Fruit fly (Drosophila melanogaster) whole organism, prepupa: ENCODE data around the gene put.
A peak's percentile ranks its signal among the peaks of the same experiment; 100 is the strongest.

Experiments used
- Blimp-1 ChIP-seq: fragments of 200-800 bp; sonication (Bioruptor generic); optimal IDR thresholded peaks from 3 replicates; lab custom pipeline; 2017; ENCODE audit warnings: missing biosample characterization, missing genetic modification characterization, mild to moderate bottlenecking, moderate library complexity, missing genetic modification reagents
- CG10631 ChIP-seq: fragments of 200-800 bp; sonication (Bioruptor generic); optimal IDR thresholded peaks from 2 replicates; lab custom pipeline; 2016; ENCODE audit warnings: missing biosample characterization, missing genetic modification characterization
- CG10669 ChIP-seq: fragments of 200-800 bp; sonication (Bioruptor generic); optimal IDR thresholded peaks from 3 replicates; lab custom pipeline; 2018; ENCODE audit warnings: missing biosample characterization, mild to moderate bottlenecking, missing genetic modification characterization, moderate library complexity
- CG11294 ChIP-seq: fragments of 200-800 bp; sonication (Bioruptor generic); IDR thresholded peaks from 2 replicates; pipeline ENCODE4 v1.3.6; 2022; ENCODE audit warnings: missing biosample characterization, missing genetic modification characterization
- CG11902 ChIP-seq: fragments of 200-800 bp; sonication (Bioruptor generic); optimal IDR thresholded peaks from 3 replicates; lab custom pipeline; 2016; ENCODE audit warnings: missing biosample characterization, missing genetic modification characterization
- CG15336 ChIP-seq: fragments of 200-800 bp; sonication (Bioruptor generic); IDR thresholded peaks from 2 replicates; pipeline ENCODE4 v1.3.6; 2022; ENCODE audit warnings: missing biosample characterization, missing genetic modification characterization
- CG1621 ChIP-seq: fragments of 200-800 bp; sonication (Bioruptor generic); optimal IDR thresholded peaks from 3 replicates; lab custom pipeline; 2018; ENCODE audit warnings: missing biosample characterization, mild to moderate bottlenecking, missing genetic modification characterization
- CG16779 ChIP-seq: fragments of 200-800 bp; sonication (Bioruptor generic); optimal IDR thresholded peaks from 3 replicates; lab custom pipeline; 2017; ENCODE audit warnings: missing biosample characterization, mild to moderate bottlenecking, missing genetic modification characterization
- CG3032 ChIP-seq: fragments of 200-800 bp; optimal IDR thresholded peaks from 2 replicates; lab custom pipeline; 2019; ENCODE audit warnings: missing biosample characterization, mild to moderate bottlenecking, missing genetic modification characterization, moderate library complexity
- CG32006 ChIP-seq: fragments of 200-800 bp; sonication (Bioruptor generic); optimal IDR thresholded peaks from 3 replicates; lab custom pipeline; 2017; ENCODE audit warnings: missing biosample characterization, mild to moderate bottlenecking, missing genetic modification characterization
- CG4318 ChIP-seq: fragments of 200-800 bp; sonication (Bioruptor generic); optimal IDR thresholded peaks from 3 replicates; lab custom pipeline; 2017; ENCODE audit warnings: missing biosample characterization, mild to moderate bottlenecking, missing genetic modification characterization
- CG6163 ChIP-seq: fragments of 200-800 bp; sonication (Bioruptor generic); IDR thresholded peaks from 3 replicates; pipeline ENCODE4 v1.3.6; 2022; ENCODE audit warnings: missing biosample characterization, missing genetic modification characterization
- CG6276 ChIP-seq: fragments of 200-800 bp; sonication (Bioruptor generic); optimal IDR thresholded peaks from 2 replicates; lab custom pipeline; 2017; ENCODE audit warnings: missing biosample characterization, mild to moderate bottlenecking, missing genetic modification characterization
- CG6808 ChIP-seq: fragments of 200-800 bp; sonication (Bioruptor generic); optimal IDR thresholded peaks from 3 replicates; lab custom pipeline; 2017; ENCODE audit warnings: missing biosample characterization, missing genetic modification characterization, mild to moderate bottlenecking, moderate library complexity, missing genetic modification reagents
- CG6854 ChIP-seq: fragments of 200-800 bp; sonication (Bioruptor generic); optimal IDR thresholded peaks from 2 replicates; lab custom pipeline; 2017; ENCODE audit warnings: missing biosample characterization, mild to moderate bottlenecking, missing genetic modification characterization
- CG8632 ChIP-seq: fragments of 200-800 bp; sonication (Bioruptor generic); optimal IDR thresholded peaks from 3 replicates; lab custom pipeline; 2016; ENCODE audit warnings: missing biosample characterization, missing genetic modification characterization
- CG9139 ChIP-seq: fragments of 200-800 bp; sonication (Bioruptor generic); optimal IDR thresholded peaks from 3 replicates; lab custom pipeline; 2017; ENCODE audit warnings: missing biosample characterization, mild to moderate bottlenecking, missing genetic modification characterization
- Eip75B ChIP-seq: fragments of 200-800 bp; sonication (Bioruptor generic); optimal IDR thresholded peaks from 3 replicates; lab custom pipeline; 2016; ENCODE audit warnings: missing biosample characterization, missing genetic modification characterization
- Eip78C ChIP-seq: fragments of 200-800 bp; sonication (Bioruptor generic); peaks from one replicate; lab custom pipeline; 2016; ENCODE audit warnings: missing biosample characterization, missing genetic modification characterization
- Eip93F ChIP-seq: fragments of 200-800 bp; sonication (Bioruptor generic); optimal IDR thresholded peaks from 2 replicates; lab custom pipeline; 2016; ENCODE audit warnings: missing biosample characterization, mild to moderate bottlenecking, missing genetic modification characterization
- Ets21C ChIP-seq: fragments of 200-800 bp; sonication (Bioruptor generic); optimal IDR thresholded peaks from 3 replicates; lab custom pipeline; 2016; ENCODE audit warnings: missing biosample characterization, missing genetic modification characterization
- Ets96B ChIP-seq: fragments of 200-800 bp; optimal IDR thresholded peaks from 2 replicates; lab custom pipeline; 2019; ENCODE audit warnings: missing biosample characterization, mild to moderate bottlenecking, missing genetic modification characterization, moderate library complexity
- Gug ChIP-seq: fragments of 200-800 bp; sonication (Bioruptor generic); IDR thresholded peaks from 2 replicates; pipeline ENCODE4 v1.3.6; 2022; ENCODE audit warnings: missing biosample characterization, missing genetic modification characterization
- Hr39 ChIP-seq: fragments of 200-800 bp; sonication (Bioruptor generic); optimal IDR thresholded peaks from 2 replicates; lab custom pipeline; 2016; ENCODE audit warnings: missing biosample characterization, missing genetic modification characterization
- Lpt ChIP-seq: fragments of 200-800 bp; sonication (Bioruptor generic); optimal IDR thresholded peaks from 3 replicates; lab custom pipeline; 2016; ENCODE audit warnings: missing biosample characterization, missing genetic modification characterization
- Sox102F ChIP-seq: fragments of 200-800 bp; sonication (Bioruptor generic); optimal IDR thresholded peaks from 2 replicates; lab custom pipeline; 2016; ENCODE audit warnings: missing biosample characterization, mild to moderate bottlenecking, missing genetic modification characterization
- Sox14 ChIP-seq: fragments of 200-800 bp; sonication (Bioruptor generic); optimal IDR thresholded peaks from 3 replicates; lab custom pipeline; 2016; ENCODE audit warnings: missing biosample characterization, missing genetic modification characterization
- Sox15 ChIP-seq: fragments of 200-800 bp; sonication (Bioruptor generic); optimal IDR thresholded peaks from 3 replicates; lab custom pipeline; 2016; ENCODE audit warnings: missing biosample characterization, missing genetic modification characterization
- cyc ChIP-seq: fragments of 200-800 bp; sonication (Bioruptor generic); optimal IDR thresholded peaks from 3 replicates; lab custom pipeline; 2016; ENCODE audit warnings: missing biosample characterization, missing genetic modification characterization
- dac ChIP-seq: fragments of 200-800 bp; sonication (Bioruptor generic); optimal IDR thresholded peaks from 2 replicates; lab custom pipeline; 2017; ENCODE audit warnings: missing biosample characterization, mild to moderate bottlenecking, missing genetic modification characterization
- dsx ChIP-seq: fragments of 200-800 bp; optimal IDR thresholded peaks from 3 replicates; lab custom pipeline; 2019; ENCODE audit warnings: missing biosample characterization, mild to moderate bottlenecking, missing genetic modification characterization, moderate library complexity; ENCODE audit not compliant: poor library complexity, severe bottlenecking
- eg ChIP-seq: fragments of 200-800 bp; sonication (Bioruptor generic); IDR thresholded peaks from 3 replicates; pipeline ENCODE4 v1.3.6; 2022; ENCODE audit warnings: missing biosample characterization, missing genetic modification characterization
- esn ChIP-seq: fragments of 200-800 bp; sonication (Bioruptor generic); optimal IDR thresholded peaks from 2 replicates; lab custom pipeline; 2016; ENCODE audit warnings: missing biosample characterization, mild to moderate bottlenecking, missing genetic modification characterization, moderate library complexity
- fd85E ChIP-seq: fragments of 200-800 bp; sonication (Bioruptor generic); optimal IDR thresholded peaks from 3 replicates; lab custom pipeline; 2016; ENCODE audit warnings: missing biosample characterization, missing genetic modification characterization
- fkh ChIP-seq: fragments of 200-800 bp; sonication (Bioruptor generic); optimal IDR thresholded peaks from 3 replicates; lab custom pipeline; 2017; ENCODE audit warnings: missing biosample characterization, mild to moderate bottlenecking, missing genetic modification characterization, moderate library complexity
- net ChIP-seq: fragments of 200-800 bp; sonication (Bioruptor generic); optimal IDR thresholded peaks from 3 replicates; lab custom pipeline; 2016; ENCODE audit warnings: missing biosample characterization, missing genetic modification characterization
- pdm3 ChIP-seq: fragments of 200-800 bp; sonication (Bioruptor generic); optimal IDR thresholded peaks from 3 replicates; lab custom pipeline; 2016; ENCODE audit warnings: missing biosample characterization, missing genetic modification characterization
- salr ChIP-seq, 2 experiments: fragments of 200-800 bp; sonication (Bioruptor generic); optimal IDR thresholded peaks; 3 replicates each; lab custom pipeline; 2016 to 2018; ENCODE audit warnings: missing biosample characterization in 2 of 2, missing genetic modification characterization in 2 of 2, mild to moderate bottlenecking in 1 of 2
- spab ChIP-seq: fragments of 200-800 bp; sonication (Bioruptor generic); optimal IDR thresholded peaks from 2 replicates; lab custom pipeline; 2017; ENCODE audit warnings: missing biosample characterization, mild to moderate bottlenecking, missing genetic modification characterization, missing genetic modification reagents
- ss ChIP-seq, 2 experiments: fragments of 200-800 bp; sonication (Bioruptor generic); optimal IDR thresholded peaks; 2 replicates in 1 of 2; 3 replicates in 1 of 2; lab custom pipeline; 2017 to 2018; ENCODE audit warnings: mild to moderate bottlenecking in 2 of 2, missing biosample characterization in 2 of 2, missing genetic modification characterization in 2 of 2, moderate library complexity in 1 of 2
- topi ChIP-seq: fragments of 200-800 bp; sonication (Bioruptor generic); optimal IDR thresholded peaks from 3 replicates; lab custom pipeline; 2016; ENCODE audit warnings: missing biosample characterization, missing genetic modification characterization

put gene

DNA sequence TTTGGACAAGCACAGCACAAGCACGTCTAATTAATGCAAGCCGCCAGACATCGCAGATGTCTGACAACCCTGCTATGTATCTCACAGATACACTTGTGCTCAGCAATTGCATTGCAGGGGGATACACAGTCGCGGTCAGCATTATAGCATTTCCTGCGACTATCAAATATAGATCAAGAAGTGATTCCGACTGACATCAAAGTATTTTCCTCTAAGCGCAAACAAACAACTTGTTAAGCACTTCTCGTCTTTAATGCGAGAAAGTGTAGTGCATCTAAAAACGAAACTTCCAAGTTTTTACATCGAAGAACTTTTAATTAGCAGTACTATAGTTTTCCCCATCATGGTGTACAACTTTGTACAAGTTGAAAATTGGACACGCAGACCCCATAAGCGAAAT lies 47.4 kb upstream of the put start (continued):
- TF ChIP-seq fkh (GFP tag; lab: Kevin White, UChicago), result no peak
- TF ChIP-seq Hr39, result no peak
- no peak for TF ChIP-seq CG6276 (GFP tag; lab: Kevin White, UChicago)
- peak; percentile 56 to 73 for TF ChIP-seq ss (GFP tag; optimal IDR thresholded peaks at IDR 0.05; lab: Kevin White, UChicago)
- peak; percentile 55 for TF ChIP-seq spab (GFP tag; lab: Kevin White, UChicago)
- no peak; the same call in 2 of the 3 replicates for TF ChIP-seq CG6163 (GFP tag; lab: Robert Waterston, UW)
- no peak for TF ChIP-seq CG32006 (GFP tag; lab: Kevin White, UChicago)
- no peak for TF ChIP-seq CG4318 (GFP tag; lab: Kevin White, UChicago)
- peak; percentile 79 for TF ChIP-seq Ets96B (tag; lab: Kevin White, UChicago)
- TF ChIP-seq CG10669 (GFP tag; lab: Kevin White, UChicago), result no peak
- TF ChIP-seq dac (GFP tag; lab: Kevin White, UChicago), result no peak
- TF ChIP-seq Eip78C (GFP tag; lab: Kevin White, UChicago), result peak; percentile 95
- peak; percentile 93 for TF ChIP-seq dsx (GFP tag; lab: Kevin White, UChicago)
- peak; percentile 57 for TF ChIP-seq esn (GFP tag; lab: Kevin White, UChicago)
- no peak for TF ChIP-seq Eip75B (GFP tag; lab: Kevin White, UChicago)
- TF ChIP-seq CG11294 (GFP tag; lab: Robert Waterston, UW), result no peak
- TF ChIP-seq CG1621 (tag; lab: Kevin White, UChicago), result peak; percentile 65
- TF ChIP-seq salr (GFP tag; optimal IDR thresholded peaks at IDR 0.05; lab: Kevin White, UChicago), result peak; percentile 23 to 48

DNA sequence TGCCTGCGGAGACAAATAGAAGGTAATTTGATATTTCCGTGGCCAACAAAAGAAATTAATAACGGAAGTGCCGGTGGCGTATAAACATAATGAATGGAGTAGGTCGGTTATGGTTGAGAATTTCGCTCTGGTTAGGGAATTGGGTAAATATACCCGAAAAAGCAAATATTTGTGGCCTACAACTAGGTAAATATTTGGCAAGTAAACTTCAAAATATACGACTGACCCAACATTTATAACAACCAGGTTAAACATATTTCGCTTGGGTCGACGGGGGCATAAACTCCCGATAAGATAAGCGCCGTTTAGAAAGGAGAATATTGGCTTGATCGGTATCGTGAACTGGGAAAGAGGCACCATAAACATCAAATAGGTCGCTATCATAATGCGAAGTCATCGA lies 45.3 kb upstream of the put start:
- TF ChIP-seq fkh (GFP tag; lab: Kevin White, UChicago), result peak; percentile 88
- TF ChIP-seq Lpt (GFP tag; lab: Kevin White, UChicago), result no peak

DNA sequence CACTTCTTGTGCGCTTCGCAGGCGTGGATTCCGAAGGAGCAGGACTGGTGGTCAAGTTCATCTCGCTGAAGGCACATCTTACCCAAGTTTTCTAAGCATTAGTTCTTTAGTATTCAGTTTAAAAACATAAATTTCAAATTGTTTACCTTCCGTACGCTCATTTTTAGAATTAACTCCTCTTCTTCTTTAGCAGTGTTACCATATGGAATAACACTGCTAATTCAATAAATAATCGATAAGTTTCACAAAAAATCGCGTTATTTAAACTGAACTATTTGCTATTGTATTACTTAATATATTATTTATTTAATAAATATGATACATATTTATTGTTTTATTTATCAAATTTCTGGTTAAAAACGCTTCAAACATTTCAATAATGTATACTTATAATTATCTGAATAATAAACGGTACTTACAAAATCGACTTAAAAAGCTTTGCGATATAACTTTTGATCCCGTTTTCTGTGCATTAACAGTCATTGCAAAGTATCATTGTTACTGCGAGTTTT lies 37.5 kb upstream of the put start, which contains the start of the genes Rad17 and BigH1:
Rad17 (minus strand) TSS at position 209 of the 512 bp plus-strand sequence.
BigH1 (plus strand) TSS at position 462 of the 512 bp plus-strand sequence.
- no peak for TF ChIP-seq CG6163 (GFP tag; lab: Robert Waterston, UW)
- no peak for TF ChIP-seq cyc (GFP tag; lab: Kevin White, UChicago)
- TF ChIP-seq CG9139 (GFP tag; lab: Kevin White, UChicago), result no peak
- TF ChIP-seq Lpt (GFP tag; lab: Kevin White, UChicago), result no peak
- TF ChIP-seq CG1621 (tag; lab: Kevin White, UChicago), result no peak
- no peak for TF ChIP-seq CG16779 (tag; lab: Kevin White, UChicago)
- no peak for TF ChIP-seq pdm3 (GFP tag; lab: Kevin White, UChicago)
- no peak for TF ChIP-seq CG10631 (GFP tag; lab: Kevin White, UChicago)
- TF ChIP-seq CG8632 (GFP tag; lab: Kevin White, UChicago), result no peak
- no peak for TF ChIP-seq CG6854 (GFP tag; lab: Kevin White, UChicago)
- TF ChIP-seq Sox102F (GFP tag; lab: Kevin White, UChicago), result no peak
- TF ChIP-seq Gug (GFP tag; lab: Robert Waterston, UW), result no peak
- no peak for TF ChIP-seq eg (GFP tag; lab: Robert Waterston, UW)
- no peak for TF ChIP-seq fkh (GFP tag; lab: Kevin White, UChicago)
- no peak for TF ChIP-seq Eip75B (GFP tag; lab: Kevin White, UChicago)
- no peak for TF ChIP-seq CG11902 (GFP tag; lab: Kevin White, UChicago)
- no peak for TF ChIP-seq Eip93F (GFP tag; lab: Kevin White, UChicago)
- no peak for TF ChIP-seq Ets21C (GFP tag; lab: Kevin White, UChicago)
- no peak for TF ChIP-seq dsx (GFP tag; lab: Kevin White, UChicago)
- TF ChIP-seq, all 60 proteins: peak for 0

DNA sequence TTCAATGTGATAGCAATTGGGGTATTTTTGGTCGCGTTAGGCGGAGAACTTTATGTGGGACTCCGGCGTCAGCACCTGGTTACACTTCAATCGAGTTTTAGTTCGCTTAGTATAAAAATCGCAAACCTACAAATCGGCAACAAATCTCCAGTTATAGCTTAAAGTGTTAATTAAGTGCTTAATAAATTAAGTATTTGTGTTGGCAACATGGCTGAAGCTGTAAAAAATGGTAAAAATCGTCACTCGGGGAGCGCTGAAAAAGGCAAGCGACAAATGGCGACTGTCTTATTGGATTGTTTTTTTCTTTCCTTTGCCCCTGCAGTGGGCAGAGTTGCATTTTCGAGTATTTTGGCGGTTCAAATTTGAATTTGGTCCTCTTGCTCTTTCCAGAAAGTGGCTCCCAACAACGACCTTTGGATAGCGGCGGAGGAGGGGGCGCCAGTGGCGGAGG lies 33.9 kb upstream of the put start, which contains the start of gene Hexim:
Hexim (plus strand) TSS at position 85 of the 451 bp plus-strand sequence.
- TF ChIP-seq pdm3 (GFP tag; lab: Kevin White, UChicago) (no peak), esn (GFP tag; lab: Kevin White, UChicago) (peak; percentile 42), fd85E (GFP tag; lab: Kevin White, UChicago) (no peak), dsx (GFP tag; lab: Kevin White, UChicago) (no peak), Hr39 (no peak), cyc (GFP tag; lab: Kevin White, UChicago) (no peak), topi (GFP tag; lab: Kevin White, UChicago) (peak; percentile 33), Gug (GFP tag; lab: Robert Waterston, UW) (no peak), CG6808 (GFP tag; lab: Kevin White, UChicago) (no peak), CG3032 (tag; lab: Kevin White, UChicago) (peak; percentile 8), CG9139 (GFP tag; lab: Kevin White, UChicago) (no peak), net (GFP tag; lab: Kevin White, UChicago) (no peak), CG1621 (tag; lab: Kevin White, UChicago) (no peak), Sox15 (GFP tag; lab: Kevin White, UChicago) (no peak), CG15336 (GFP tag; lab: Robert Waterston, UW) (peak; percentile 47; the same call in 1 of the 2 replicates), Blimp-1 (GFP tag; lab: Kevin White, UChicago) (no peak), fkh (GFP tag; lab: Kevin White, UChicago) (no peak), CG10669 (GFP tag; lab: Kevin White, UChicago) (no peak), Sox14 (peak; percentile 47), Lpt (GFP tag; lab: Kevin White, UChicago) (no peak), CG10631 (GFP tag; lab: Kevin White, UChicago) (no peak)
